Worm (Caenorhabditis elegans) whole organism, L1 larva: ENCODE measurements around the gene hsp-12.2.

Source experiments
- ama-1 ChIP-seq: fragments of 150-350 bp; optimal IDR thresholded peaks from 2 replicates; lab custom pipeline; 2014
- ces-1 ChIP-seq: fragments of 150-350 bp; optimal IDR thresholded peaks from 2 replicates; lab custom pipeline; 2014; ENCODE audit warnings: missing biosample characterization, missing genetic modification reagents, missing genetic modification characterization
- fkh-10 ChIP-seq: sonication (generic microtip); optimal IDR thresholded peaks from 2 replicates; lab custom pipeline; 2017; ENCODE audit warnings: missing biosample characterization, missing genetic modification reagents, missing genetic modification characterization
- fkh-8 ChIP-seq: sonication (generic microtip); optimal IDR thresholded peaks from 2 replicates; lab custom pipeline; 2016; ENCODE audit warnings: mild to moderate bottlenecking, missing genetic modification characterization, missing compliant biosample characterization
- fos-1 ChIP-seq: fragments of 150-350 bp; optimal IDR thresholded peaks from 2 replicates; lab custom pipeline; 2014; ENCODE audit warnings: missing biosample characterization, missing genetic modification characterization
- irx-1 ChIP-seq: sonication (generic microtip); optimal IDR thresholded peaks from 2 replicates; lab custom pipeline; 2016; ENCODE audit warnings: missing genetic modification characterization, missing compliant biosample characterization
- isw-1 ChIP-seq: fragments of 200-800 bp; sonication (Bioruptor generic); IDR thresholded peaks from 2 replicates; pipeline ENCODE4 v1.3.6; 2022; ENCODE audit warnings: missing genetic modification characterization, missing compliant biosample characterization
- lin-39 ChIP-seq: fragments of 150-350 bp; optimal IDR thresholded peaks from 2 replicates; lab custom pipeline; 2014; ENCODE audit warnings: missing biosample characterization, missing genetic modification reagents, missing genetic modification characterization
- mdl-1 ChIP-seq, 2 experiments: fragments of 150-350 bp; optimal IDR thresholded peaks; 2 replicates each; lab custom pipeline; 2014 to 2017; ENCODE audit warnings: missing biosample characterization in 2 of 2, missing genetic modification characterization in 2 of 2, inconsistent platforms in 1 of 2
- nhr-20 ChIP-seq: sonication (generic microtip); optimal IDR thresholded peaks from 2 replicates; lab custom pipeline; 2016; ENCODE audit warnings: mild to moderate bottlenecking, missing genetic modification characterization, missing compliant biosample characterization
- nhr-237 ChIP-seq: fragments of 150-350 bp; optimal IDR thresholded peaks from 2 replicates; lab custom pipeline; 2014; ENCODE audit warnings: missing biosample characterization, missing genetic modification characterization
- nhr-28 ChIP-seq: fragments of 150-350 bp; optimal IDR thresholded peaks from 2 replicates; lab custom pipeline; 2014; ENCODE audit warnings: missing biosample characterization, missing genetic modification characterization
- swsn-7 ChIP-seq: sonication (generic microtip); optimal IDR thresholded peaks from 2 replicates; lab custom pipeline; 2016; ENCODE audit warnings: missing genetic modification characterization, missing compliant biosample characterization

- no peak for TF ChIP-seq fos-1 (tag; lab: Kevin White, UChicago)
- TF ChIP-seq ces-1 (GFP tag; lab: Kevin White, UChicago): no peak
- no peak for TF ChIP-seq fkh-10 (GFP tag; lab: Kevin White, UChicago)
- no peak for TF ChIP-seq nhr-20 (tag; lab: Kevin White, UChicago)
- no peak for TF ChIP-seq nhr-28 (tag; lab: Kevin White, UChicago)
- no peak for TF ChIP-seq nhr-237 (tag; lab: Kevin White, UChicago)
- TF ChIP-seq lin-39 (tag; lab: Kevin White, UChicago): no peak
- no peak for TF ChIP-seq ama-1 (lab: Kevin White, UChicago)
- TF ChIP-seq isw-1 (GFP tag; lab: Robert Waterston, UW): no peak
- no peak for TF ChIP-seq mdl-1 (tag; optimal IDR thresholded peaks at IDR 0.05; lab: Kevin White, UChicago)
- TF ChIP-seq fkh-8 (tag; lab: Kevin White, UChicago): no peak
- TF ChIP-seq irx-1 (tag; lab: Kevin White, UChicago): no peak
- no peak for TF ChIP-seq swsn-7 (tag; lab: Kevin White, UChicago)
Measured at ce11 chrIII:8164771-8165170, 26.9 kb downstream of the hsp-12.2 start.
